Worm (Caenorhabditis elegans) whole organism, L2 larva: Measurements from ENCODE around the gene srb-6.

Experiments used
- F13H6.1 ChIP-seq: sonication (generic microtip); optimal IDR thresholded peaks from 2 replicates; lab custom pipeline; 2016; ENCODE audit warnings: missing genetic modification characterization, missing compliant biosample characterization
- Y55F3AM.14 ChIP-seq: fragments of 200-800 bp; sonication (Bioruptor generic); optimal IDR thresholded peaks from 2 replicates; lab custom pipeline; 2018; ENCODE audit warnings: mild to moderate bottlenecking, missing genetic modification characterization, missing compliant biosample characterization
- ZK546.5 ChIP-seq: sonication (generic microtip); optimal IDR thresholded peaks from 2 replicates; lab custom pipeline; 2017; ENCODE audit warnings: missing biosample characterization, missing genetic modification characterization
- ama-1 ChIP-seq: fragments of 150-350 bp; optimal IDR thresholded peaks from 2 replicates; lab custom pipeline; 2018; ENCODE audit warnings: inconsistent platforms
- blmp-1 ChIP-seq: sonication (generic microtip); optimal IDR thresholded peaks from 2 replicates; lab custom pipeline; 2017; ENCODE audit warnings: missing genetic modification characterization, mild to moderate bottlenecking, missing compliant biosample characterization, antibody characterized with exemption, moderate library complexity; ENCODE audit not compliant: insufficient read depth
- ceh-16 ChIP-seq: fragments of 150-350 bp; optimal IDR thresholded peaks from 2 replicates; lab custom pipeline; 2014; ENCODE audit warnings: missing biosample characterization, missing genetic modification characterization
- ceh-82 ChIP-seq: fragments of 150-350 bp; optimal IDR thresholded peaks from 2 replicates; lab custom pipeline; 2014; ENCODE audit warnings: missing biosample characterization, missing genetic modification characterization
- crh-2 ChIP-seq: sonication (generic microtip); optimal IDR thresholded peaks from 2 replicates; lab custom pipeline; 2017; ENCODE audit warnings: missing biosample characterization, missing genetic modification characterization
- elt-1 ChIP-seq: fragments of 150-350 bp; optimal IDR thresholded peaks from 2 replicates; lab custom pipeline; 2014; ENCODE audit warnings: missing biosample characterization, missing genetic modification characterization
- elt-3 ChIP-seq: sonication (generic microtip); optimal IDR thresholded peaks from 2 replicates; lab custom pipeline; 2017; ENCODE audit warnings: missing biosample characterization, missing genetic modification characterization
- fos-1 ChIP-seq: fragments of 150-350 bp; optimal IDR thresholded peaks from 2 replicates; lab custom pipeline; 2014; ENCODE audit warnings: missing biosample characterization, missing genetic modification characterization
- gmeb-1 ChIP-seq: fragments of 150-350 bp; optimal IDR thresholded peaks from 2 replicates; lab custom pipeline; 2014; ENCODE audit warnings: missing biosample characterization, missing genetic modification characterization
- lin-11 ChIP-seq: fragments of 150-350 bp; sonication (generic microtip); optimal IDR thresholded peaks from 2 replicates; lab custom pipeline; 2014; ENCODE audit warnings: missing biosample characterization, missing genetic modification characterization, inconsistent platforms, mixed read lengths
- lin-39 ChIP-seq: fragments of 150-350 bp; optimal IDR thresholded peaks from 2 replicates; lab custom pipeline; 2014; ENCODE audit warnings: missing biosample characterization, missing genetic modification reagents, missing genetic modification characterization
- lsy-2 ChIP-seq, 2 experiments: fragments of 150-350 bp in 1 of 2; sonication (generic microtip) in 1 of 2; optimal IDR thresholded peaks; 2 replicates each; lab custom pipeline; 2014 to 2017; ENCODE audit warnings: missing biosample characterization in 2 of 2, missing genetic modification characterization in 2 of 2
- mab-5 ChIP-seq: fragments of 150-350 bp; optimal IDR thresholded peaks from 2 replicates; lab custom pipeline; 2014; ENCODE audit warnings: missing biosample characterization, missing genetic modification characterization
- mdl-1 ChIP-seq, 2 experiments: fragments of 150-350 bp in 1 of 2; sonication (generic microtip) in 1 of 2; optimal IDR thresholded peaks; 2 replicates each; lab custom pipeline; 2017; ENCODE audit warnings: missing biosample characterization in 2 of 2, missing genetic modification characterization in 2 of 2
- nhr-10 ChIP-seq: sonication (generic microtip); optimal IDR thresholded peaks from 2 replicates; lab custom pipeline; 2017; ENCODE audit warnings: missing biosample characterization, missing genetic modification characterization
- nhr-12 ChIP-seq: fragments of 150-350 bp; optimal IDR thresholded peaks from 2 replicates; lab custom pipeline; 2014; ENCODE audit warnings: missing biosample characterization, missing genetic modification characterization
- nhr-129 ChIP-seq: fragments of 150-350 bp; optimal IDR thresholded peaks from 2 replicates; lab custom pipeline; 2014; ENCODE audit warnings: missing biosample characterization, missing genetic modification characterization
- nhr-23 ChIP-seq: fragments of 150-350 bp; optimal IDR thresholded peaks from 2 replicates; lab custom pipeline; 2014; ENCODE audit warnings: missing biosample characterization, missing genetic modification reagents, missing genetic modification characterization
- nhr-237 ChIP-seq: fragments of 150-350 bp; optimal IDR thresholded peaks from 2 replicates; lab custom pipeline; 2014; ENCODE audit warnings: missing biosample characterization, missing genetic modification characterization
- nhr-25 ChIP-seq: fragments of 150-350 bp; sonication (generic microtip); optimal IDR thresholded peaks from 3 replicates; lab custom pipeline; 2014; ENCODE audit warnings: missing biosample characterization, missing genetic modification characterization
- nhr-6 ChIP-seq: fragments of 150-350 bp; optimal IDR thresholded peaks from 2 replicates; lab custom pipeline; 2014; ENCODE audit warnings: missing biosample characterization, missing genetic modification characterization
- sem-4 ChIP-seq: fragments of 150-350 bp; optimal IDR thresholded peaks from 2 replicates; lab custom pipeline; 2014; ENCODE audit warnings: missing biosample characterization, missing genetic modification reagents, missing genetic modification characterization
- skn-1 ChIP-seq: sonication (generic microtip); optimal IDR thresholded peaks from 2 replicates; lab custom pipeline; 2017; ENCODE audit warnings: missing biosample characterization, missing genetic modification characterization
- sma-9 ChIP-seq, 2 experiments: fragments of 150-350 bp in 1 of 2; sonication (generic microtip) in 1 of 2; optimal IDR thresholded peaks; 2 replicates each; lab custom pipeline; 2014 to 2016; ENCODE audit warnings: missing genetic modification characterization in 2 of 2, mild to moderate bottlenecking in 1 of 2, missing biosample characterization in 1 of 2, missing compliant biosample characterization in 1 of 2, missing genetic modification reagents in 1 of 2, moderate library complexity in 1 of 2
- snpc-4 ChIP-seq: fragments of 150-350 bp; optimal IDR thresholded peaks from 2 replicates; lab custom pipeline; 2014; ENCODE audit warnings: missing biosample characterization, missing genetic modification characterization
- unc-39 ChIP-seq: fragments of 150-350 bp; optimal IDR thresholded peaks from 2 replicates; lab custom pipeline; 2014; ENCODE audit warnings: missing biosample characterization, missing genetic modification characterization
- unc-62 ChIP-seq: fragments of 150-350 bp; optimal IDR thresholded peaks from 2 replicates; lab custom pipeline; 2014; ENCODE audit warnings: missing biosample characterization, missing genetic modification reagents, missing genetic modification characterization
- zag-1 ChIP-seq: fragments of 150-350 bp; optimal IDR thresholded peaks from 2 replicates; lab custom pipeline; 2014; ENCODE audit warnings: missing biosample characterization, missing genetic modification characterization
- ztf-11 ChIP-seq: sonication (generic microtip); optimal IDR thresholded peaks from 2 replicates; lab custom pipeline; 2017; ENCODE audit warnings: missing biosample characterization, missing genetic modification characterization
- ztf-4 ChIP-seq: fragments of 150-350 bp; optimal IDR thresholded peaks from 2 replicates; lab custom pipeline; 2014; ENCODE audit warnings: missing biosample characterization, missing genetic modification characterization

Gene srb-6

DNA sequence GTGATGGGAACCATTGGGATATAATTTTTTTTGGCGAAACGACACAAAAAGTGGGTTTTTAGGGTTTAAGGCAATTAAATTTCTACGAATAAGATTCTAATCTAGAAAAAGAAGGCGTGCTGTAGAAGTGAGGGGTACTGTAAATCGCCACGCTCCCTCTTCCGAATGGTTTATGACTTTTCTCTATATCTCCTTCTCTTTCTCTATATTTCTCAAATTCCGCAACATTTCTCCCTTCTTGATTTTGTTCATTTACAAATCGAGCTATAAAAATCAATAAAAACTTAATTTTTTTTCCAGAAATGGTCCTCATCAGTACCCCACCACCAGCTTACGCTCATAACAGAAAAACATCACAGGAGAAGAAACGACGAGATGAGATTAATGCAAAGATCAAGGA, 23.5 kb downstream of the srb-6 start, which contains the start of gene ref-1:
Gene ref-1, plus strand, starts transcription at position 301 of the 400 bp plus-strand sequence.
- TF ChIP-seq lin-39 (no peak), ceh-82 (tag; lab: Kevin White, UChicago) (no peak), nhr-23 (tag; lab: Kevin White, UChicago) (no peak), nhr-12 (tag; lab: Kevin White, UChicago) (no peak), zag-1 (tag; lab: Kevin White, UChicago) (no peak), lsy-2 (tag; optimal IDR thresholded peaks at IDR 0.05; lab: Kevin White, UChicago) (no peak), mab-5 (tag; lab: Kevin White, UChicago) (no peak), gmeb-1 (tag; lab: Kevin White, UChicago) (no peak), ztf-4 (tag; lab: Kevin White, UChicago) (no peak), blmp-1 (tag; lab: Kevin White, UChicago) (no peak), unc-39 (tag; lab: Kevin White, UChicago) (no peak), ZK546.5 (tag; lab: Kevin White, UChicago) (no peak), ama-1 (lab: Kevin White, UChicago) (no peak), snpc-4 (tag; lab: Kevin White, UChicago) (no peak), nhr-237 (no peak)
- TF ChIP-seq, all 48 proteins: peak for 0

DNA sequence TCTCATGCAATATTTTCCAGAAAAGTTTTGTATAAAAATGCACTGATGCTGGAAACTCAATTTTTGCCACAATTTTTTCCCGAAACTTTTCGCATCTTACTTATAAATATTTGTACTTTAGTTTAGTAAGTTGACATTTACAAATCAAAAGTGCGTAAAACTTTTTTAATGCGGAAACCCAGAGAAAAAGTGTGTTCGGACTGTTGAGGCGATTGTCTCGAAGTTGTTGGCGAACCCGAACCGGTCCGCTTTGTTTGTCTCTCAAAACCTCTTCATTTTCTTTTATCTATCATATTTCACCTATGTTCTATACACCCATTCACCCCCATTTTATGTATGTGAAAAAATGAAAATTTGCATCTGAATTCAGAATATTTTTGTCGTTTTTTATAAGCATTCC, 25.9 kb downstream of the srb-6 start:
- TF ChIP-seq nhr-25: peak; percentile 48
- peak; percentile 26 for TF ChIP-seq F13H6.1 (tag; lab: Kevin White, UChicago)
- TF ChIP-seq zag-1 (tag; lab: Kevin White, UChicago): no peak
- TF ChIP-seq sma-9 (GFP tag; optimal IDR thresholded peaks at IDR 0.05; lab: Kevin White, UChicago): peak; percentile 29
- no peak for TF ChIP-seq sma-9 (tag; optimal IDR thresholded peaks at IDR 0.05; lab: Kevin White, UChicago)
- no peak for TF ChIP-seq nhr-237
- no peak for TF ChIP-seq gmeb-1 (tag; lab: Kevin White, UChicago)
- TF ChIP-seq blmp-1 (tag; lab: Kevin White, UChicago): peak; percentile 21
- no peak for TF ChIP-seq nhr-6 (tag; lab: Kevin White, UChicago)

DNA sequence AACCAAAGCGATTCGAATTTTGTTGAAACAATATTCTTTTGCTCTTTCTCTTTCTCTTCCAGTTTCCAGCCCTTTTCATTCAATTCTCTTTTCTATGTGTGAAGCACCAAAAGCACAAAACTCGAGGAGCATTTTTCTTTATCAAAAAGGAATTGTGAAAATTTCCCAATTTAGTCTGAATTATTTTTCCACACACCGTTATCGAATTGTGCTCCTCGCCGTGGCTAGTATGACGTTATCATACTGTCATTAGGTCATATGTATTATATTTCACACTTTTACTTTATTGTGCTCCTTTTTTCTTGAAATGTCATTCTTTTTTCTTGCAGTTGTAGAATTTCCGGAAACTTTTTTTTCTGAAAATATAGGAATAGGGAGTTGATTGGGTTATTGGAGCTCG, 26.9 kb downstream of the srb-6 start:
- TF ChIP-seq sma-9 (GFP tag; optimal IDR thresholded peaks at IDR 0.05; lab: Kevin White, UChicago) (peak; percentile 45), sma-9 (tag; optimal IDR thresholded peaks at IDR 0.05; lab: Kevin White, UChicago) (no peak), crh-2 (tag; lab: Kevin White, UChicago) (peak; percentile 33), ceh-16 (tag; lab: Kevin White, UChicago) (no peak), elt-1 (tag; lab: Kevin White, UChicago) (no peak), fos-1 (tag; lab: Kevin White, UChicago) (peak; percentile 94), lsy-2 (tag; optimal IDR thresholded peaks at IDR 0.05; lab: Kevin White, UChicago) (no peak), gmeb-1 (tag; lab: Kevin White, UChicago) (peak; percentile 11), elt-3 (no peak), skn-1 (peak; percentile 65), Y55F3AM.14 (GFP tag; lab: Kevin White, UChicago) (no peak), unc-62 (GFP tag; lab: Kevin White, UChicago) (no peak), nhr-23 (tag; lab: Kevin White, UChicago) (no peak)

DNA sequence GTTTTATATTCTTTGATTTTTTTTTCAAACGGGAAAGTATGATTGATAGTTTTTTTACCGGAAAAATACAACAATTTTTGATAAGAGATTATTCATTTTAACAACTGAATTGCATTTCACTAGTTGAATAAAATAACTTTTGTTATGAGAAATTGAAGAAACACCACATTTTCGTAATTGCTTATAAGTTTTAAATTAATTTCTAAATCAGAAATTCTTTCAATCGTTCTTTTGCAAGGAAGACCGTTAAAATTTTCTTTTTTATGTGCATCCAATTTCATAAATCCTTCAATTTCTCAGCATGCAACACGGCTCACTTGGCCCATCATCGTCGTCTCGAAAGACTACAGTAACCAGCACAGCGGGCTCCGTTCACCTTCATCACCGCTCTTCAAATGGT, 27.9 kb downstream of the srb-6 start, which contains the start of gene plc-3:
Gene plc-3, plus strand, starts transcription at position 301 of the 400 bp plus-strand sequence.
- TF ChIP-seq ztf-4 (tag; lab: Kevin White, UChicago): no peak
- no peak for TF ChIP-seq nhr-129 (tag; lab: Kevin White, UChicago)
- no peak for TF ChIP-seq nhr-6 (tag; lab: Kevin White, UChicago)
- no peak for TF ChIP-seq lsy-2 (tag; optimal IDR thresholded peaks at IDR 0.05; lab: Kevin White, UChicago)
- no peak for TF ChIP-seq mab-5 (tag; lab: Kevin White, UChicago)
- TF ChIP-seq ceh-16 (tag; lab: Kevin White, UChicago): no peak
- TF ChIP-seq nhr-10 (tag; lab: Kevin White, UChicago): no peak
- no peak for TF ChIP-seq gmeb-1 (tag; lab: Kevin White, UChicago)
- TF ChIP-seq ztf-11 (tag; lab: Kevin White, UChicago): no peak
- no peak for TF ChIP-seq mdl-1 (tag; optimal IDR thresholded peaks at IDR 0.05; lab: Kevin White, UChicago)
- no peak for TF ChIP-seq lin-11 (tag; lab: Kevin White, UChicago)
- TF ChIP-seq nhr-237: no peak
- no peak for TF ChIP-seq sem-4 (tag; lab: Kevin White, UChicago)
- no peak for TF ChIP-seq unc-62 (GFP tag; lab: Kevin White, UChicago)
